Fruit fly (Drosophila melanogaster) whole organism: ENCODE results near the gene Hmgcr.

Experiments
- CG8478 ChIP-seq: fragments of >200 bp; optimal IDR thresholded peaks from 2 replicates; lab custom pipeline; 2018; ENCODE audit warnings: inconsistent platforms
- Dll ChIP-seq: fragments of >200 bp; optimal IDR thresholded peaks from 2 replicates; lab custom pipeline; 2017
- EcR ChIP-seq, 2 experiments: fragments of >200 bp; optimal IDR thresholded peaks; 2 replicates each; lab custom pipeline; 2017; ENCODE audit warnings: missing biosample characterization in 2 of 2, missing genetic modification characterization in 2 of 2, missing genetic modification reagents in 2 of 2
- pan ChIP-seq: fragments of >200 bp; optimal IDR thresholded peaks from 2 replicates; lab custom pipeline; 2017
- psq ChIP-seq: fragments of >200 bp; optimal IDR thresholded peaks from 2 replicates; lab custom pipeline; 2017
- usp ChIP-seq: fragments of >200 bp; optimal IDR thresholded peaks from 2 replicates; lab custom pipeline; 2017; ENCODE audit warnings: missing biosample characterization, missing genetic modification characterization, mixed read lengths

DNA sequence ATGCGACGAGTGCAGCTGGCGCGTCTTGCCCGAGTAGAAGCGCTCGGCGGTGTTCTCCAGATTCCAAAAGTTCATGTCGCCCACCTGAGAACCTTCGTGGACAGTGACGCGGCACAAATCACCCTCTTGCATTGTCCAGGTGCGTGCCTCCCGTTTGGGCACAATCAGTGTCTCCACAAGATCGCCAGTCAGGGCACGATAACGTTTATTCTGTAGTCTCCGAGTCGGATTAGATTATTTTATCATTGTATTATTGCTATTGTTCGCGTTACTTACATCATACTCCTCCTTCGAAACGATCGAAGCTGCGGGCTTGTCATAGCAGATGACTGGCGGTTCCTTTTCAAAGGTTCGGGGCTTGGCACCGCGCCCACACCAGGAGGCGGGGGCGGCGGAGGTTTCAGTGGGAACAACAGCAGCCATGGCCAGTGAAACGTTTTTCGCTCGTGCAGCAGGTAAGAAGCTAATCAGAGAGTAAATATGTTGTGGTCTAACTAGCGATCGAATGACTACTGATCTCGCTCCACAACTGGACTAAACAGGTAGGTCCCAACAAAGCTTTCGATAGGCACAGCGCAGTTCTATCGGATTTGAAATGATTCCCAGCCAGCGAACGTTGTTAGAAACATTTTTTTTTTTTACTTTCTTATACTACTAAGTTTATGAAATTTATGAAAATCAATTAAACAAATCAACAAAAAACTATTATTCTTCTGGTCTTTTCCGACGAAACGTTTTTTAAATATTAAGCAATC is 40.7 kb downstream of the Hmgcr start, which contains the start of gene CG10208:
- no peak for TF ChIP-seq usp (GFP tag; lab: Kevin White, UChicago)
- TF ChIP-seq pan = no peak
- TF ChIP-seq CG8478 = no peak
- no peak for TF ChIP-seq Dll (lab: Kevin White, UChicago)
- TF ChIP-seq psq (lab: Kevin White, UChicago) = no peak
- no peak for TF ChIP-seq EcR (GFP tag; optimal IDR thresholded peaks at IDR 0.05; lab: Kevin White, UChicago)
